Fruit fly (Drosophila melanogaster) whole organism, embryonic: ENCODE data around the gene CG1428.

Experiments used
- Abd-B ChIP-seq: fragments of 200-800 bp; sonication (Bioruptor generic); optimal IDR thresholded peaks from 2 replicates; lab custom pipeline; 2018; ENCODE audit warnings: missing biosample characterization, mild to moderate bottlenecking, missing genetic modification characterization, moderate library complexity
- CG10366 ChIP-seq: fragments of 200-800 bp; sonication (Bioruptor generic); IDR thresholded peaks from 2 replicates; pipeline ENCODE4 v1.3.6; 2022; ENCODE audit warnings: missing biosample characterization, missing genetic modification characterization
- CG11247 ChIP-seq: fragments of 200-800 bp; sonication (Bioruptor generic); IDR thresholded peaks from 2 replicates; pipeline ENCODE4 v1.3.6; 2022; ENCODE audit warnings: missing biosample characterization, missing genetic modification characterization
- CG11398 ChIP-seq: fragments of 200-800 bp; sonication (Bioruptor generic); optimal IDR thresholded peaks from 2 replicates; lab custom pipeline; 2016; ENCODE audit warnings: missing biosample characterization, missing genetic modification characterization
- CG11456 ChIP-seq: fragments of 200-800 bp; sonication (Bioruptor generic); IDR thresholded peaks from 3 replicates; pipeline ENCODE4 v1.3.6; 2022; ENCODE audit warnings: missing biosample characterization, missing genetic modification characterization
- CG14014 ChIP-seq: fragments of 200-800 bp; sonication (Bioruptor generic); IDR thresholded peaks from 2 replicates; pipeline ENCODE4 v1.3.6; 2022; ENCODE audit warnings: missing biosample characterization, missing genetic modification characterization
- CG17186 ChIP-seq: fragments of 200-800 bp; sonication (Bioruptor generic); optimal IDR thresholded peaks from 3 replicates; lab custom pipeline; 2017; ENCODE audit warnings: missing biosample characterization, missing genetic modification reagents, missing genetic modification characterization
- CG17328 ChIP-seq: fragments of 200-800 bp; sonication (Bioruptor generic); IDR thresholded peaks from 2 replicates; pipeline ENCODE4 v1.3.6; 2022; ENCODE audit warnings: missing biosample characterization, missing genetic modification characterization
- CG2199 ChIP-seq: fragments of 200-800 bp; sonication (Bioruptor generic); IDR thresholded peaks from 3 replicates; pipeline ENCODE4 v1.3.6; 2022; ENCODE audit warnings: missing biosample characterization, missing genetic modification characterization
- CG2889 ChIP-seq: fragments of 200-800 bp; sonication (Bioruptor generic); IDR thresholded peaks from 3 replicates; pipeline ENCODE4 v1.3.6; 2022; ENCODE audit warnings: missing biosample characterization, missing genetic modification characterization
- CG31441 ChIP-seq: fragments of 200-800 bp; sonication (Bioruptor generic); IDR thresholded peaks from 2 replicates; pipeline ENCODE4 v1.3.6; 2022; ENCODE audit warnings: missing biosample characterization, missing genetic modification characterization
- CG34224 ChIP-seq: fragments of 200-800 bp; sonication (Bioruptor generic); IDR thresholded peaks from 3 replicates; pipeline ENCODE4 v1.3.6; 2022; ENCODE audit warnings: missing biosample characterization, missing genetic modification characterization; ENCODE audit not compliant: partially characterized antibody
- CG42726 ChIP-seq: fragments of 200-800 bp; sonication (Bioruptor generic); IDR thresholded peaks from 2 replicates; pipeline ENCODE4 v1.3.6; 2022; ENCODE audit warnings: missing biosample characterization, missing genetic modification characterization; ENCODE audit not compliant: partially characterized antibody
- CG6683 ChIP-seq: fragments of 200-800 bp; sonication (Bioruptor generic); optimal IDR thresholded peaks from 2 replicates; lab custom pipeline; 2017; ENCODE audit warnings: missing biosample characterization, mild to moderate bottlenecking, missing genetic modification characterization, missing genetic modification reagents
- CG7271 ChIP-seq: fragments of 200-800 bp; sonication (Bioruptor generic); optimal IDR thresholded peaks from 2 replicates; lab custom pipeline; 2018; ENCODE audit warnings: missing biosample characterization, mild to moderate bottlenecking, missing genetic modification characterization, moderate library complexity
- CG9215 ChIP-seq: fragments of 200-800 bp; sonication (Bioruptor generic); IDR thresholded peaks from 2 replicates; pipeline ENCODE4 v1.3.6; 2022; ENCODE audit warnings: missing biosample characterization, missing genetic modification characterization
- CG9797 ChIP-seq: fragments of 200-800 bp; sonication (Bioruptor generic); optimal IDR thresholded peaks from 3 replicates; lab custom pipeline; 2018; ENCODE audit warnings: missing biosample characterization, mild to moderate bottlenecking, missing genetic modification characterization
- Eip74EF ChIP-seq, 2 experiments: fragments of 200-800 bp in 1 of 2; fragments of >200 bp in 1 of 2; sonication (Bioruptor generic) in 1 of 2; optimal IDR thresholded peaks; 2 replicates each; lab custom pipeline; 2017 to 2019; ENCODE audit warnings: missing biosample characterization in 2 of 2, missing genetic modification characterization in 2 of 2, mild to moderate bottlenecking in 1 of 2, moderate library complexity in 1 of 2
- Hr3 ChIP-seq: fragments of 200-800 bp; sonication (Bioruptor generic); optimal IDR thresholded peaks from 3 replicates; lab custom pipeline; 2016; ENCODE audit warnings: missing biosample characterization, missing genetic modification characterization
- Hr51 ChIP-seq, 2 experiments: fragments of 200-800 bp; sonication (Bioruptor generic); optimal IDR thresholded peaks; 2 replicates in 1 of 2; 3 replicates in 1 of 2; lab custom pipeline; 2016 to 2018; ENCODE audit warnings: missing biosample characterization in 2 of 2, missing genetic modification characterization in 2 of 2, mild to moderate bottlenecking in 1 of 2, moderate library complexity in 1 of 2
- Med ChIP-seq: fragments of 200-800 bp; sonication (Bioruptor generic); peaks from one replicate; lab custom pipeline; 2016; ENCODE audit warnings: missing biosample characterization, missing genetic modification characterization, mild to moderate bottlenecking, inconsistent platforms, moderate library complexity
- Pdp1 ChIP-seq, 2 experiments: fragments of 200-800 bp; sonication (Bioruptor generic); optimal IDR thresholded peaks; 3 replicates each; lab custom pipeline; 2016; ENCODE audit warnings: missing biosample characterization in 2 of 2, missing genetic modification characterization in 2 of 2, mild to moderate bottlenecking in 1 of 2, moderate library complexity in 1 of 2
- Scr ChIP-seq: fragments of 200-800 bp; sonication (Bioruptor generic); IDR thresholded peaks from 2 replicates; pipeline ENCODE4 v1.3.6; 2022; ENCODE audit warnings: missing biosample characterization, missing genetic modification characterization; ENCODE audit not compliant: partially characterized antibody
- Trl ChIP-seq, 3 experiments: fragments of >200 bp in 2 of 3; fragments of 200-800 bp in 1 of 3; sonication (Bioruptor generic) in 1 of 3; optimal IDR thresholded peaks; 2 replicates in 1 of 3; 3 replicates in 2 of 3; lab custom pipeline; 2016 to 2017; ENCODE audit warnings: missing biosample characterization in 1 of 3, missing genetic modification characterization in 1 of 3
- Vsx1 ChIP-seq: fragments of 200-800 bp; sonication (Bioruptor generic); optimal IDR thresholded peaks from 2 replicates; lab custom pipeline; 2017; ENCODE audit warnings: missing biosample characterization, mild to moderate bottlenecking, missing genetic modification characterization, missing genetic modification reagents
- Xrp1 ChIP-seq: fragments of 200-800 bp; sonication (Bioruptor generic); IDR thresholded peaks from 2 replicates; pipeline ENCODE4 v1.3.6; 2022; ENCODE audit warnings: missing biosample characterization, missing genetic modification characterization
- ab ChIP-seq: fragments of 200-800 bp; sonication (Bioruptor generic); optimal IDR thresholded peaks from 2 replicates; lab custom pipeline; 2016; ENCODE audit warnings: missing biosample characterization, missing genetic modification characterization
- ase ChIP-seq: fragments of 200-800 bp; sonication (Bioruptor generic); IDR thresholded peaks from 3 replicates; pipeline ENCODE4 v1.3.6; 2022; ENCODE audit warnings: missing biosample characterization, missing genetic modification characterization
- ato ChIP-seq: fragments of 200-800 bp; sonication (Bioruptor generic); IDR thresholded peaks from 2 replicates; pipeline ENCODE4 v1.3.6; 2022; ENCODE audit warnings: missing biosample characterization, missing genetic modification characterization; ENCODE audit not compliant: partially characterized antibody
- bowl ChIP-seq: fragments of 200-800 bp; sonication (Bioruptor generic); IDR thresholded peaks from 2 replicates; pipeline ENCODE4 v1.3.6; 2022; ENCODE audit warnings: missing biosample characterization, missing genetic modification characterization
- gro ChIP-seq: fragments of 200-800 bp; sonication (Bioruptor generic); optimal IDR thresholded peaks from 2 replicates; lab custom pipeline; 2016; ENCODE audit warnings: missing biosample characterization, missing genetic modification characterization
- h ChIP-seq: fragments of >200 bp; optimal IDR thresholded peaks from 2 replicates; lab custom pipeline; 2017
- ham ChIP-seq: fragments of 200-800 bp; sonication (Bioruptor generic); IDR thresholded peaks from 2 replicates; pipeline ENCODE4 v1.3.6; 2022; ENCODE audit warnings: missing biosample characterization, missing genetic modification characterization
- hbn ChIP-seq: fragments of 200-800 bp; sonication (Bioruptor generic); IDR thresholded peaks from 2 replicates; pipeline ENCODE4 v1.3.6; 2022; ENCODE audit warnings: missing biosample characterization, missing genetic modification characterization; ENCODE audit not compliant: partially characterized antibody
- inv ChIP-seq: fragments of 200-800 bp; sonication (Bioruptor generic); IDR thresholded peaks from 2 replicates; pipeline ENCODE4 v1.3.6; 2022; ENCODE audit warnings: missing biosample characterization, missing genetic modification characterization; ENCODE audit not compliant: partially characterized antibody
- jing ChIP-seq: fragments of 200-800 bp; sonication (Bioruptor generic); optimal IDR thresholded peaks from 2 replicates; lab custom pipeline; 2018; ENCODE audit warnings: missing biosample characterization, mild to moderate bottlenecking, missing genetic modification characterization
- knrl ChIP-seq: fragments of 200-800 bp; sonication (Bioruptor generic); IDR thresholded peaks from 3 replicates; pipeline ENCODE4 v1.3.6; 2022; ENCODE audit warnings: missing biosample characterization, missing genetic modification characterization; ENCODE audit not compliant: partially characterized antibody
- lbe ChIP-seq: fragments of 200-800 bp; sonication (Bioruptor generic); optimal IDR thresholded peaks from 2 replicates; lab custom pipeline; 2016; ENCODE audit warnings: missing biosample characterization, mild to moderate bottlenecking, missing genetic modification characterization
- luna ChIP-seq: fragments of 200-800 bp; sonication (Bioruptor generic); optimal IDR thresholded peaks from 2 replicates; lab custom pipeline; 2016; ENCODE audit warnings: missing biosample characterization, missing genetic modification characterization
- nom ChIP-seq: fragments of 200-800 bp; sonication (Bioruptor generic); optimal IDR thresholded peaks from 2 replicates; lab custom pipeline; 2017; ENCODE audit warnings: missing biosample characterization, missing genetic modification characterization, mild to moderate bottlenecking, moderate library complexity, missing genetic modification reagents
- org-1 ChIP-seq: fragments of 200-800 bp; sonication (Bioruptor generic); optimal IDR thresholded peaks from 2 replicates; lab custom pipeline; 2017; ENCODE audit warnings: missing biosample characterization, missing genetic modification characterization
- rib ChIP-seq: fragments of 200-800 bp; sonication (Bioruptor generic); IDR thresholded peaks from 2 replicates; pipeline ENCODE4 v1.3.6; 2022; ENCODE audit warnings: missing biosample characterization, missing genetic modification characterization
- ro ChIP-seq: fragments of 200-800 bp; sonication (Bioruptor generic); IDR thresholded peaks from 2 replicates; pipeline ENCODE4 v1.3.6; 2022; ENCODE audit warnings: missing biosample characterization, missing genetic modification characterization
- sisA ChIP-seq: fragments of 200-800 bp; sonication (Bioruptor generic); IDR thresholded peaks from 2 replicates; pipeline ENCODE4 v1.3.6; 2022; ENCODE audit warnings: missing biosample characterization, missing genetic modification characterization
- twi ChIP-seq: fragments of 200-800 bp; optimal IDR thresholded peaks from 2 replicates; lab custom pipeline; 2019; ENCODE audit warnings: missing biosample characterization, mild to moderate bottlenecking, missing genetic modification characterization, moderate library complexity
- wdn ChIP-seq: fragments of 200-800 bp; sonication (Bioruptor generic); IDR thresholded peaks from 2 replicates; pipeline ENCODE4 v1.3.6; 2022; ENCODE audit warnings: missing biosample characterization, missing genetic modification characterization
- z ChIP-seq: fragments of 200-800 bp; sonication (Bioruptor generic); IDR thresholded peaks from 3 replicates; pipeline ENCODE4 v1.3.6; 2022; ENCODE audit warnings: missing biosample characterization, missing genetic modification characterization

The CG1428 gene

DNA sequence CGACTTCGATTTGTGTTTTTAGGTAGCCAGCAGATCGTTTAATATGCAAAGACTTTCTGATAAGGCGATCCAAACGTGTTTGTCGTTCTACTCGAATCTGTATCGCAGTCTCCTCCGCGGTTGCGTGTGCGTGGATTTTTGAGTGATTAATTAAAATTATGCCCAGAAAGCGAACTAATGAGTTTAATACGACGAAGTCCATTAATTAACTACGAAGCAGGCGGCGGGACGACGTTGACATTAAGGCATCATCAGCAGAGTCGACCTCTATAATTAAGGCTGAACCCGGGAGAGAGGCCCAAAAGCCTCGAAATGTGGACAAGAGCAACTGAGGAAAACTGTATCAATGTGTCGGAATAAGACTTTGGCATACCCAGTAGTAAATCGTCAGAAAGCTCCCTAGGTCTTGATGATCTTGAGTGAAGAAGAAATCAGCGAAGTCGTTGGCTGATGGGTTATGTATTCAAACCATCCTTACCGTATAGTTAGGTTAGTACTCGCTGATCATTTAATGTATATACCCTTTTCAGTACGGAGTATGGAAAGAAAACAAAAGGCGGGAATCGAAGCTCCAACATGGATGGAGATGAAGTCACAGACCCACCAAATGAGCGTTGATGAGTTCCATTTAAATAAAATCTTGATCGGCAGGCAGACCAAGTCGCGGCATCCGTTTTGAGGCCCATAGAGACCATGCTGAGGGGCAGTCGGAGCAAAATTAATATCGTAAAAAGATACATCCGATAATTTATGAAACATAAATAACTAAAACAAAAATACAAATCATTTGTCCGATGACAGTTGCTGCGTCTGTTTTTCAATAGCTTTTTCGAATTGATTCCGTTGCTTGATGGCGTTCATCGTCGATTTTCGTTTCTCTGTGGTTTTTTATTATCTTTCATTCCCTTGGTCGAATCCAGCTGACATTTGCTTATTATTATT, 38.8 kb upstream of the CG1428 start (continued):
- TF ChIP-seq CG7271 (tag; lab: Kevin White, UChicago) = no peak
- no peak for TF ChIP-seq inv
- TF ChIP-seq Scr (GFP tag; lab: Robert Waterston, UW) = no peak
- TF ChIP-seq sisA = peak; percentile 95
- no peak for TF ChIP-seq CG34224 (GFP tag; lab: Robert Waterston, UW)
- TF ChIP-seq Pdp1 (GFP tag; optimal IDR thresholded peaks at IDR 0.05; lab: Kevin White, UChicago) = peak; percentile 87 to 92
- TF ChIP-seq org-1 (GFP tag; lab: Kevin White, UChicago) = peak; percentile 86
- peak; percentile 86 for TF ChIP-seq CG11247 (GFP tag; lab: Robert Waterston, UW)
- TF ChIP-seq gro (GFP tag; lab: Kevin White, UChicago) = peak; percentile 91
- TF ChIP-seq ab (GFP tag; lab: Kevin White, UChicago) = peak; percentile 85
- no peak for TF ChIP-seq knrl (GFP tag; lab: Robert Waterston, UW)
- 0 out of 2 replicates have a peak, but pooled peaks have one; percentile 57 for TF ChIP-seq ham (GFP tag; lab: Robert Waterston, UW)
- TF ChIP-seq twi (tag; lab: Kevin White, UChicago) = peak; percentile 83
- TF ChIP-seq Eip74EF (GFP tag; optimal IDR thresholded peaks at IDR 0.05; lab: Kevin White, UChicago) = peak in 1 of 2 experiments; percentile 85
- TF ChIP-seq CG11398 (GFP tag; lab: Kevin White, UChicago) = peak; percentile 90
- TF ChIP-seq ato (GFP tag; lab: Robert Waterston, UW) = no peak
- TF ChIP-seq bowl (GFP tag; lab: Robert Waterston, UW) = peak; percentile 86
- TF ChIP-seq Hr3 = peak; percentile 90
- TF ChIP-seq CG17328 (GFP tag; lab: Robert Waterston, UW) = peak; percentile 93
- TF ChIP-seq CG9797 (GFP tag; lab: Kevin White, UChicago) = peak; percentile 7
- no peak for TF ChIP-seq Trl (optimal IDR thresholded peaks at IDR 0.05; lab: Kevin White, UChicago)
- peak; percentile 93 for TF ChIP-seq Trl (GFP tag; optimal IDR thresholded peaks at IDR 0.05; lab: Kevin White, UChicago)
- peak; percentile 80 for TF ChIP-seq wdn
- peak; percentile 99 for TF ChIP-seq Med
- TF ChIP-seq CG2889 (GFP tag; lab: Robert Waterston, UW) = peak; percentile 84; the same call in 2 of the 3 replicates
- peak; percentile 81 to 90 for TF ChIP-seq Hr51 (GFP tag; optimal IDR thresholded peaks at IDR 0.05; lab: Kevin White, UChicago)
- peak; percentile 83 for TF ChIP-seq CG9215
- TF ChIP-seq CG31441 (GFP tag; lab: Robert Waterston, UW) = peak; percentile 91
- peak; percentile 91 for TF ChIP-seq CG10366 (GFP tag; lab: Robert Waterston, UW)
- no peak for TF ChIP-seq luna
- peak; percentile 12 for TF ChIP-seq nom
- TF ChIP-seq rib (GFP tag; lab: Robert Waterston, UW) = peak; percentile 80
- TF ChIP-seq CG14014 = peak; percentile 90
- TF ChIP-seq CG6683 (GFP tag; lab: Kevin White, UChicago) = peak; percentile 58
- TF ChIP-seq CG11456 (GFP tag; lab: Robert Waterston, UW) = peak; percentile 93
- TF ChIP-seq ro (GFP tag; lab: Robert Waterston, UW) = peak; percentile 69
- TF ChIP-seq lbe = no peak
- TF ChIP-seq h = no peak
- TF ChIP-seq CG2199 (GFP tag; lab: Robert Waterston, UW) = peak; percentile 86; the same call in 2 of the 3 replicates
- peak; percentile 90 for TF ChIP-seq Abd-B (GFP tag; lab: Kevin White, UChicago)
- peak; percentile 90 for TF ChIP-seq ase
- TF ChIP-seq Xrp1 (GFP tag; lab: Robert Waterston, UW) = peak; percentile 94
- TF ChIP-seq z (GFP tag; lab: Robert Waterston, UW) = 0 out of 3 replicates have a peak, but pooled peaks have one; percentile 33
- TF ChIP-seq Vsx1 (GFP tag; lab: Kevin White, UChicago) = peak; percentile 79
- TF ChIP-seq jing (GFP tag; lab: Kevin White, UChicago) = peak; percentile 94
- peak; percentile 72 for TF ChIP-seq CG17186 (GFP tag; lab: Kevin White, UChicago)
- no peak for TF ChIP-seq hbn (GFP tag; lab: Robert Waterston, UW)
- TF ChIP-seq CG42726 = no peak
